Fruit fly (Drosophila melanogaster): ENCODE data around the gene CG18745.

CG18745 gene

dm6 chr3R:7782933-7783686 lies 2.8 kb downstream of the CG18745 start, which contains the start of gene CG18747 (continued):
- TF ChIP-seq CG7987 (GFP tag; optimal IDR thresholded peaks at IDR 0.05) (no peak), Deaf1 (tag; optimal IDR thresholded peaks at IDR 0.05) (peak; percentile 90), BtbVII (GFP tag; optimal IDR thresholded peaks at IDR 0.05) (no peak), CG9609 (GFP tag; optimal IDR thresholded peaks at IDR 0.05) (no peak), Asciz (GFP tag; optimal IDR thresholded peaks at IDR 0.05) (no peak), cad (GFP tag; optimal IDR thresholded peaks at IDR 0.05) (no peak), CG2889 (GFP tag; IDR thresholded peaks at IDR 0.05) (no peak), Jarid2 (GFP tag; optimal IDR thresholded peaks at IDR 0.05) (peak; percentile 37), tx (GFP tag; optimal IDR thresholded peaks at IDR 0.05) (no peak), run (tag; optimal IDR thresholded peaks at IDR 0.05) (no peak), emc (GFP tag; optimal IDR thresholded peaks at IDR 0.05) (no peak), CG11504 (tag; optimal IDR thresholded peaks at IDR 0.05) (no peak), CG7556 (GFP tag; optimal IDR thresholded peaks at IDR 0.05) (no peak), grn (GFP tag; optimal IDR thresholded peaks at IDR 0.05) (peak; percentile 70), CG34376 (GFP tag; optimal IDR thresholded peaks at IDR 0.05) (peak; percentile 4), Trl (optimal IDR thresholded peaks at IDR 0.05) (no peak), Trl (GFP tag; optimal IDR thresholded peaks at IDR 0.05) (no peak), bigmax (GFP tag; optimal IDR thresholded peaks at IDR 0.05) (no peak), pfk (GFP tag; optimal IDR thresholded peaks at IDR 0.05) (peak; percentile 63), CG6765 (GFP tag; optimal IDR thresholded peaks at IDR 0.05) (no peak), gce (GFP tag; IDR thresholded peaks at IDR 0.05) (no peak), CG30020 (tag; optimal IDR thresholded peaks at IDR 0.05) (no peak), ken (GFP tag; IDR thresholded peaks at IDR 0.05) (no peak), CG10565 (GFP tag; optimal IDR thresholded peaks at IDR 0.05) (no peak), GATAe (GFP tag; conservative IDR thresholded peaks at IDR 0.05) (peak; percentile 35), Oaz (GFP tag; IDR thresholded peaks at IDR 0.05) (no peak), CG14050 (GFP tag; IDR thresholded peaks at IDR 0.05) (no peak)

DNA sequence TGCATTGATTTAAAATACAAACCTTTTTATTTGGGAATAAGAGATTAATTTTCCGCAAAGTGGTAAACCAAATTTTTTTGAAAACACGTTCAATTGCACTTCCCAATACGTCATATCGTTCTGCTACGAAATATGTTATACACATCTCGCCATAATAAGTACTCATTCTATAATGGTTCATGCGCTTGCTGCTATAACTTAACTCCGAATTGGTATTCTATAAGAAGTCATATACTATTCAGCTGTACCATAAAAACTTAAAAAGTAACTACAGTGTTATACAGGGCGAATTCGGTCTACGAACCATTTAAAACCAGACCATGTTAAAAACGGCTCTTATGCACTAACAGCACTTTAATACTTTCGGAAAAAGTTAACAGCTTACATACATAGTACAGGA lies 6.3 kb downstream of the CG18745 start:
- TF ChIP-seq Awh (GFP tag; IDR thresholded peaks at IDR 0.05) (peak; percentile 49; the same call in 1 of the 2 replicates), danr (GFP tag; IDR thresholded peaks at IDR 0.05) (no peak), Lhr (GFP tag; optimal IDR thresholded peaks at IDR 0.05) (peak; percentile 39), Ets97D (GFP tag; optimal IDR thresholded peaks at IDR 0.05) (no peak), z (GFP tag; IDR thresholded peaks at IDR 0.05) (no peak), CG17612 (GFP tag; IDR thresholded peaks at IDR 0.05) (no peak), TFAM (GFP tag; optimal IDR thresholded peaks at IDR 0.05) (no peak), CG6683 (GFP tag; optimal IDR thresholded peaks at IDR 0.05) (no peak), D19B (GFP tag; optimal IDR thresholded peaks at IDR 0.05) (no peak), salm (tag; optimal IDR thresholded peaks at IDR 0.05) (no peak), CG7839 (tag; optimal IDR thresholded peaks at IDR 0.05) (peak; percentile 31), Camta (GFP tag; optimal IDR thresholded peaks at IDR 0.05) (no peak), btn (GFP tag; optimal IDR thresholded peaks at IDR 0.05) (peak; percentile 25), pum (GFP tag; optimal IDR thresholded peaks at IDR 0.05) (no peak), cad (GFP tag; optimal IDR thresholded peaks at IDR 0.05) (no peak), Abd-B (GFP tag; optimal IDR thresholded peaks at IDR 0.05) (no peak), CG14014 (GFP tag; IDR thresholded peaks at IDR 0.05) (no peak), pita (GFP tag; optimal IDR thresholded peaks at IDR 0.05) (peak; percentile 35), run (tag; optimal IDR thresholded peaks at IDR 0.05) (no peak), inv (GFP tag; IDR thresholded peaks at IDR 0.05; ENCODE audit: partially characterized antibody) (no peak), CG18262 (tag; optimal IDR thresholded peaks at IDR 0.05) (no peak), Myb (GFP tag; optimal IDR thresholded peaks at IDR 0.05) (no peak), H15 (GFP tag; IDR thresholded peaks at IDR 0.05) (no peak), fd102C (GFP tag; optimal IDR thresholded peaks at IDR 0.05) (peak; percentile 20), Spps (tag; optimal IDR thresholded peaks at IDR 0.05) (no peak), CG14441 (GFP tag; IDR thresholded peaks at IDR 0.05) (0 out of 2 replicates have a peak, but pooled peaks have one; percentile 21), sr (GFP tag; IDR thresholded peaks at IDR 0.05) (no peak; the same call in 2 of the 3 replicates)
